Worm (Caenorhabditis elegans) whole organism, mixed stage, embryonic: Measurements from ENCODE around the gene cyn-8.

Experiments
- ceh-43 ChIP-seq: fragments of 200-800 bp; sonication (Bioruptor generic); optimal IDR thresholded peaks from 2 replicates; lab custom pipeline; 2018; ENCODE audit warnings: mild to moderate bottlenecking, missing genetic modification characterization, moderate library complexity, missing compliant biosample characterization
- elt-3 ChIP-seq: fragments of 150-350 bp; optimal IDR thresholded peaks from 2 replicates; lab custom pipeline; 2014; ENCODE audit warnings: missing biosample characterization, missing genetic modification characterization
- nhr-76 ChIP-seq: sonication (generic microtip); optimal IDR thresholded peaks from 2 replicates; lab custom pipeline; 2017; ENCODE audit warnings: missing biosample characterization, missing genetic modification characterization
- sptf-1 ChIP-seq: sonication (generic microtip); optimal IDR thresholded peaks from 2 replicates; lab custom pipeline; 2017; ENCODE audit warnings: mild to moderate bottlenecking, missing genetic modification characterization, moderate library complexity, missing compliant biosample characterization
- unc-39 ChIP-seq: fragments of 150-350 bp; optimal IDR thresholded peaks from 2 replicates; lab custom pipeline; 2014; ENCODE audit warnings: missing biosample characterization, missing genetic modification characterization
- unc-62 ChIP-seq: fragments of 150-350 bp; optimal IDR thresholded peaks from 2 replicates; lab custom pipeline; 2014; ENCODE audit warnings: missing biosample characterization, missing genetic modification reagents, missing genetic modification characterization
- ztf-11 ChIP-seq: fragments of 150-350 bp; optimal IDR thresholded peaks from 2 replicates; lab custom pipeline; 2014; ENCODE audit warnings: missing biosample characterization, missing genetic modification characterization

DNA sequence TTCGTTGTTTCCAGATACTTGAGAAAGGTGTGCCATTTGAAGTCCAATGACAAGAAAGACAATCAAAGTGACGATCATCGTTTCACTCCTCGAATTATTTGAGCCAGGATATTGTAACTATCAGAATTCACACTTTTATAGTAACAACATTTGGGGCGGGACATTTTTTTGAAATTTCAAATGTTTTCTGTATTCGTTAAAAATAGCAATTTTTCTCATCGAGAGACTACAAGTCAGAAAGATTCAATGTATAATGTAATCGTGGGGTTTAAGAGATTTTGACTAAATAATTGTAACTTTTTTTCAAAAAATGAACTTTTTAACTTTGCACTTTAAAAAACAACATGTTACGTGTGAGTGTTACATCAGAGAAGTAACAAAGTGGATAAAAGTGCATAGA is 44.5 kb upstream of the cyn-8 start, which contains the start of gene ins-9:
- TF ChIP-seq ceh-43 (GFP tag; lab: Kevin White, UChicago) (no peak), unc-39 (tag; lab: Kevin White, UChicago) (no peak), nhr-76 (tag; lab: Kevin White, UChicago) (no peak), elt-3 (tag; lab: Kevin White, UChicago) (no peak), unc-62 (GFP tag; lab: Kevin White, UChicago) (no peak), ztf-11 (tag; lab: Kevin White, UChicago) (no peak), sptf-1 (tag; lab: Kevin White, UChicago) (no peak)
